Fruit fly (Drosophila melanogaster) whole organism, embryonic: ENCODE measurements around the gene CG14252.

Source experiments
- Asciz ChIP-seq: fragments of 200-800 bp; sonication (Bioruptor generic); optimal IDR thresholded peaks from 2 replicates; lab custom pipeline; 2017; ENCODE audit warnings: missing biosample characterization, mild to moderate bottlenecking, missing genetic modification characterization, missing genetic modification reagents
- CG10274 ChIP-seq: fragments of 200-800 bp; sonication (Bioruptor generic); optimal IDR thresholded peaks from 3 replicates; lab custom pipeline; 2017; ENCODE audit warnings: missing biosample characterization, mild to moderate bottlenecking, missing genetic modification characterization
- CG11560 ChIP-seq: fragments of 200-800 bp; sonication (Bioruptor generic); IDR thresholded peaks from 3 replicates; pipeline ENCODE4 v1.3.6; 2022; ENCODE audit warnings: missing biosample characterization, missing genetic modification characterization
- CG12071 ChIP-seq: fragments of 200-800 bp; sonication (Bioruptor generic); optimal IDR thresholded peaks from 3 replicates; lab custom pipeline; 2018; ENCODE audit warnings: missing biosample characterization, mild to moderate bottlenecking, missing genetic modification characterization
- CG13424 ChIP-seq: fragments of 200-800 bp; sonication (Bioruptor generic); optimal IDR thresholded peaks from 2 replicates; lab custom pipeline; 2019; ENCODE audit warnings: missing biosample characterization, mild to moderate bottlenecking, missing genetic modification characterization, moderate library complexity
- CG13624 ChIP-seq: fragments of 200-800 bp; sonication (Bioruptor generic); optimal IDR thresholded peaks from 2 replicates; lab custom pipeline; 2016; ENCODE audit warnings: missing biosample characterization, missing genetic modification characterization
- CG14014 ChIP-seq: fragments of 200-800 bp; sonication (Bioruptor generic); IDR thresholded peaks from 2 replicates; pipeline ENCODE4 v1.3.6; 2022; ENCODE audit warnings: missing biosample characterization, missing genetic modification characterization
- CG15479 ChIP-seq: fragments of 200-800 bp; sonication (Bioruptor generic); optimal IDR thresholded peaks from 3 replicates; lab custom pipeline; 2019; ENCODE audit warnings: missing biosample characterization, mild to moderate bottlenecking, missing genetic modification characterization, moderate library complexity
- CG15601 ChIP-seq: fragments of 200-800 bp; sonication (Bioruptor generic); optimal IDR thresholded peaks from 3 replicates; lab custom pipeline; 2019; ENCODE audit warnings: missing biosample characterization, mild to moderate bottlenecking, missing genetic modification characterization, moderate library complexity
- CG1603 ChIP-seq: fragments of 200-800 bp; sonication (Bioruptor generic); optimal IDR thresholded peaks from 2 replicates; lab custom pipeline; 2019; ENCODE audit warnings: missing biosample characterization, mild to moderate bottlenecking, missing genetic modification characterization, moderate library complexity
- CG16779 ChIP-seq: fragments of 200-800 bp; sonication (Bioruptor generic); IDR thresholded peaks from 2 replicates; pipeline ENCODE4 v1.3.6; 2022; ENCODE audit warnings: missing biosample characterization, missing genetic modification characterization
- CG17186 ChIP-seq: fragments of 200-800 bp; sonication (Bioruptor generic); optimal IDR thresholded peaks from 3 replicates; lab custom pipeline; 2017; ENCODE audit warnings: missing biosample characterization, missing genetic modification reagents, missing genetic modification characterization
- CG17829 ChIP-seq: fragments of 200-800 bp; optimal IDR thresholded peaks from 2 replicates; lab custom pipeline; 2019; ENCODE audit warnings: missing biosample characterization, mild to moderate bottlenecking, missing genetic modification characterization, moderate library complexity
- CG18011 ChIP-seq: fragments of 200-800 bp; sonication (Bioruptor generic); optimal IDR thresholded peaks from 2 replicates; lab custom pipeline; 2017; ENCODE audit warnings: missing biosample characterization, missing genetic modification characterization, mild to moderate bottlenecking, moderate library complexity, missing genotype
- CG2129 ChIP-seq: fragments of 200-800 bp; sonication (Bioruptor generic); IDR thresholded peaks from 2 replicates; pipeline ENCODE4 v1.3.6; 2022; ENCODE audit warnings: missing biosample characterization, missing genetic modification characterization; ENCODE audit not compliant: partially characterized antibody
- CG2678 ChIP-seq: fragments of 200-800 bp; sonication (Bioruptor generic); optimal IDR thresholded peaks from 3 replicates; lab custom pipeline; 2019; ENCODE audit warnings: missing biosample characterization, mild to moderate bottlenecking, missing genetic modification characterization, moderate library complexity
- CG30403 ChIP-seq: fragments of 200-800 bp; sonication (Bioruptor generic); optimal IDR thresholded peaks from 3 replicates; lab custom pipeline; 2016; ENCODE audit warnings: missing biosample characterization, missing genetic modification characterization
- CG3281 ChIP-seq: fragments of 200-800 bp; sonication (Bioruptor generic); optimal IDR thresholded peaks from 3 replicates; lab custom pipeline; 2017; ENCODE audit warnings: missing biosample characterization, mild to moderate bottlenecking, missing genetic modification characterization
- CG5180 ChIP-seq: fragments of 200-800 bp; sonication (Bioruptor generic); optimal IDR thresholded peaks from 3 replicates; lab custom pipeline; 2017; ENCODE audit warnings: missing biosample characterization, missing genetic modification characterization, mild to moderate bottlenecking, moderate library complexity, missing genetic modification reagents
- CG7928 ChIP-seq: fragments of 200-800 bp; sonication (Bioruptor generic); optimal IDR thresholded peaks from 2 replicates; lab custom pipeline; 2017; ENCODE audit warnings: missing biosample characterization, mild to moderate bottlenecking, missing genetic modification characterization
- CG7987 ChIP-seq: fragments of 200-800 bp; sonication (Bioruptor generic); optimal IDR thresholded peaks from 2 replicates; lab custom pipeline; 2018; ENCODE audit warnings: missing biosample characterization, mild to moderate bottlenecking, missing genetic modification characterization, moderate library complexity
- CG8924 ChIP-seq: fragments of 200-800 bp; optimal IDR thresholded peaks from 3 replicates; lab custom pipeline; 2019; ENCODE audit warnings: missing biosample characterization, mild to moderate bottlenecking, missing genetic modification characterization, moderate library complexity
- CG9817 ChIP-seq: fragments of 200-800 bp; sonication (Bioruptor generic); optimal IDR thresholded peaks from 2 replicates; lab custom pipeline; 2018; ENCODE audit warnings: missing biosample characterization, mild to moderate bottlenecking, missing genetic modification characterization, moderate library complexity
- Dip3 ChIP-seq: fragments of 200-800 bp; sonication (Bioruptor generic); optimal IDR thresholded peaks from 3 replicates; lab custom pipeline; 2016; ENCODE audit warnings: missing biosample characterization, missing genetic modification characterization
- Hr78 ChIP-seq, 2 experiments: fragments of 200-800 bp in 1 of 2; fragments of >200 bp in 1 of 2; sonication (Bioruptor generic) in 1 of 2; optimal IDR thresholded peaks; 2 replicates each; lab custom pipeline; 2017 to 2019; ENCODE audit warnings: missing biosample characterization in 2 of 2, missing genetic modification characterization in 2 of 2, mild to moderate bottlenecking in 1 of 2, moderate library complexity in 1 of 2
- Jarid2 ChIP-seq: fragments of 200-800 bp; sonication (Bioruptor generic); optimal IDR thresholded peaks from 3 replicates; lab custom pipeline; 2017; ENCODE audit warnings: mild to moderate bottlenecking, missing biosample characterization, missing genetic modification reagents, missing genetic modification characterization
- Lhr ChIP-seq: fragments of 200-800 bp; sonication (Bioruptor generic); optimal IDR thresholded peaks from 3 replicates; lab custom pipeline; 2017; ENCODE audit warnings: mild to moderate bottlenecking, missing biosample characterization, missing genetic modification reagents, missing genetic modification characterization
- NK7.1 ChIP-seq: fragments of 200-800 bp; sonication (Bioruptor generic); optimal IDR thresholded peaks from 3 replicates; lab custom pipeline; 2016; ENCODE audit warnings: missing biosample characterization, missing genetic modification characterization
- Oaz ChIP-seq: fragments of 200-800 bp; sonication (Bioruptor generic); IDR thresholded peaks from 2 replicates; pipeline ENCODE4 v1.3.6; 2022; ENCODE audit warnings: missing biosample characterization, missing genetic modification characterization
- Oli ChIP-seq: fragments of 200-800 bp; sonication (Bioruptor generic); optimal IDR thresholded peaks from 2 replicates; lab custom pipeline; 2018; ENCODE audit warnings: missing biosample characterization, mild to moderate bottlenecking, missing genetic modification characterization, moderate library complexity
- bigmax ChIP-seq: fragments of 200-800 bp; sonication (Bioruptor generic); optimal IDR thresholded peaks from 2 replicates; lab custom pipeline; 2018; ENCODE audit warnings: missing biosample characterization, mild to moderate bottlenecking, missing genetic modification characterization
- chm ChIP-seq: fragments of 200-800 bp; sonication (Bioruptor generic); IDR thresholded peaks from 2 replicates; pipeline ENCODE4 v1.3.6; 2022; ENCODE audit warnings: missing biosample characterization, missing genetic modification characterization
- croc ChIP-seq: fragments of 200-800 bp; sonication (Bioruptor generic); conservative IDR thresholded peaks from 3 replicates; pipeline ENCODE4 v1.3.6; 2022; ENCODE audit warnings: missing biosample characterization, missing genetic modification characterization
- danr ChIP-seq: fragments of 200-800 bp; sonication (Bioruptor generic); IDR thresholded peaks from 2 replicates; pipeline ENCODE4 v1.3.6; 2022; ENCODE audit warnings: missing biosample characterization, missing genetic modification characterization
- dimm ChIP-seq: fragments of 200-800 bp; sonication (Bioruptor generic); IDR thresholded peaks from 2 replicates; pipeline ENCODE4 v1.3.6; 2022; ENCODE audit warnings: missing biosample characterization, missing genetic modification characterization
- dmrt11E ChIP-seq: fragments of 200-800 bp; sonication (Bioruptor generic); optimal IDR thresholded peaks from 3 replicates; lab custom pipeline; 2018; ENCODE audit warnings: missing biosample characterization, mild to moderate bottlenecking, missing genetic modification characterization, moderate library complexity
- dmrt99B ChIP-seq: fragments of 200-800 bp; sonication (Bioruptor generic); optimal IDR thresholded peaks from 2 replicates; lab custom pipeline; 2018; ENCODE audit warnings: missing biosample characterization, mild to moderate bottlenecking, missing genetic modification characterization, moderate library complexity
- gem ChIP-seq: fragments of 200-800 bp; sonication (Bioruptor generic); optimal IDR thresholded peaks from 2 replicates; lab custom pipeline; 2019; ENCODE audit warnings: missing biosample characterization, mild to moderate bottlenecking, missing genetic modification characterization, moderate library complexity
- gsb-n ChIP-seq: fragments of 200-800 bp; sonication (Bioruptor generic); optimal IDR thresholded peaks from 3 replicates; lab custom pipeline; 2018; ENCODE audit warnings: missing biosample characterization, mild to moderate bottlenecking, missing genetic modification characterization
- ham ChIP-seq: fragments of 200-800 bp; sonication (Bioruptor generic); IDR thresholded peaks from 2 replicates; pipeline ENCODE4 v1.3.6; 2022; ENCODE audit warnings: missing biosample characterization, missing genetic modification characterization
- insv ChIP-seq, 2 experiments: fragments of 200-800 bp; sonication (Bioruptor generic); optimal IDR thresholded peaks; 3 replicates each; lab custom pipeline; 2016 to 2018; ENCODE audit warnings: missing biosample characterization in 2 of 2, missing genetic modification characterization in 2 of 2
- jigr1 ChIP-seq: fragments of 200-800 bp; sonication (Bioruptor generic); IDR thresholded peaks from 3 replicates; pipeline ENCODE4 v1.3.6; 2022; ENCODE audit warnings: missing biosample characterization, missing genetic modification characterization
- mam ChIP-seq: fragments of 200-800 bp; sonication (Bioruptor generic); optimal IDR thresholded peaks from 3 replicates; lab custom pipeline; 2016; ENCODE audit warnings: missing biosample characterization, missing genetic modification characterization
- phol ChIP-seq: fragments of 200-800 bp; sonication (Bioruptor generic); optimal IDR thresholded peaks from 3 replicates; lab custom pipeline; 2018; ENCODE audit warnings: missing biosample characterization, mild to moderate bottlenecking, missing genetic modification characterization, moderate library complexity
- repo ChIP-seq: fragments of 200-800 bp; sonication (Bioruptor generic); optimal IDR thresholded peaks from 2 replicates; lab custom pipeline; 2016; ENCODE audit warnings: missing biosample characterization, missing genetic modification characterization
- row ChIP-seq: fragments of 200-800 bp; sonication (Bioruptor generic); IDR thresholded peaks from 3 replicates; pipeline ENCODE4 v1.3.6; 2022; ENCODE audit warnings: missing biosample characterization, missing genetic modification characterization
- sc ChIP-seq, 3 experiments: fragments of >200 bp in 2 of 3; fragments of 200-800 bp in 1 of 3; sonication (Bioruptor generic) in 1 of 3; optimal IDR thresholded peaks; 2 replicates in 2 of 3; 3 replicates in 1 of 3; lab custom pipeline; 2017; ENCODE audit warnings: mild to moderate bottlenecking in 1 of 3, missing biosample characterization in 1 of 3, missing genetic modification characterization in 1 of 3, missing genetic modification reagents in 1 of 3
- schlank ChIP-seq: fragments of 200-800 bp; sonication (Bioruptor generic); optimal IDR thresholded peaks from 2 replicates; lab custom pipeline; 2018; ENCODE audit warnings: missing biosample characterization, mild to moderate bottlenecking, missing genetic modification characterization
- stwl ChIP-seq: fragments of 200-800 bp; sonication (Bioruptor generic); optimal IDR thresholded peaks from 3 replicates; lab custom pipeline; 2018; ENCODE audit warnings: missing biosample characterization, mild to moderate bottlenecking, missing genetic modification characterization, moderate library complexity

CG14252 gene

dm6 chr3R:26923830-26924333 is 21.5 kb upstream of the CG14252 start (continued):
- TF ChIP-seq schlank = no peak
- TF ChIP-seq gem (tag; lab: Kevin White, UChicago) = peak; percentile 73
- peak; percentile 50 for TF ChIP-seq CG13624 (GFP tag; lab: Kevin White, UChicago)
- peak; percentile 65 for TF ChIP-seq CG5180 (GFP tag; lab: Kevin White, UChicago)
- TF ChIP-seq danr (GFP tag; lab: Robert Waterston, UW) = no peak
- TF ChIP-seq row (GFP tag; lab: Robert Waterston, UW) = 0 out of 3 replicates have a peak, but pooled peaks have one; percentile 14
- no peak for TF ChIP-seq Dip3 (GFP tag; lab: Kevin White, UChicago)
- TF ChIP-seq CG15479 (GFP tag; lab: Kevin White, UChicago) = no peak
- TF ChIP-seq dmrt11E (tag; lab: Kevin White, UChicago) = peak; percentile 29
- peak; percentile 60 for TF ChIP-seq gsb-n
- TF ChIP-seq CG8924 (tag; lab: Kevin White, UChicago) = peak; percentile 41
- TF ChIP-seq CG7928 (GFP tag; lab: Kevin White, UChicago) = no peak
- no peak for TF ChIP-seq Oaz
- peak; percentile 31 for TF ChIP-seq mam
- TF ChIP-seq chm (GFP tag; lab: Robert Waterston, UW) = no peak
- TF ChIP-seq repo (GFP tag; lab: Kevin White, UChicago) = no peak
- TF ChIP-seq stwl (tag; lab: Kevin White, UChicago) = no peak
- TF ChIP-seq CG18011 (GFP tag; lab: Kevin White, UChicago) = no peak
- peak; percentile 59 for TF ChIP-seq CG3281 (GFP tag; lab: Kevin White, UChicago)
- peak; percentile 50 for TF ChIP-seq CG30403
- TF ChIP-seq Asciz (GFP tag; lab: Kevin White, UChicago) = peak; percentile 75
- TF ChIP-seq Oli (tag; lab: Kevin White, UChicago) = peak; percentile 8
- TF ChIP-seq jigr1 (GFP tag; lab: Robert Waterston, UW) = no peak
- TF ChIP-seq CG7987 = peak; percentile 58
- peak; percentile 23 for TF ChIP-seq CG15601 (tag; lab: Kevin White, UChicago)
- TF ChIP-seq ham (GFP tag; lab: Robert Waterston, UW) = no peak
- TF ChIP-seq NK7.1 (GFP tag; lab: Kevin White, UChicago) = peak; percentile 43
- peak; percentile 47; the same call in 1 of the 2 replicates for TF ChIP-seq CG14014 (GFP tag; lab: Robert Waterston, UW)
- TF ChIP-seq CG16779 = no peak
- peak; percentile 39 for TF ChIP-seq CG1603 (tag; lab: Kevin White, UChicago)
- peak; percentile 76 for TF ChIP-seq dmrt99B (tag; lab: Kevin White, UChicago)
- TF ChIP-seq CG10274 = no peak
- peak; percentile 27 for TF ChIP-seq CG9817 (tag; lab: Kevin White, UChicago)
- TF ChIP-seq Hr78 (GFP tag; optimal IDR thresholded peaks at IDR 0.05; lab: Kevin White, UChicago) = peak in 1 of 2 experiments; percentile 43
- TF ChIP-seq Jarid2 (GFP tag; lab: Kevin White, UChicago) = peak; percentile 55
- TF ChIP-seq CG12071 (GFP tag; lab: Kevin White, UChicago) = peak; percentile 53
- no peak for TF ChIP-seq dimm (GFP tag; lab: Robert Waterston, UW)
- TF ChIP-seq croc (GFP tag; lab: Robert Waterston, UW) = 0 out of 3 replicates have a peak, but pooled peaks have one; percentile 15
- TF ChIP-seq Lhr (GFP tag; lab: Kevin White, UChicago) = peak; percentile 9
- TF ChIP-seq CG2129 (GFP tag; lab: Robert Waterston, UW) = no peak
- TF ChIP-seq CG13424 (tag; lab: Kevin White, UChicago) = peak; percentile 44
- no peak for TF ChIP-seq CG11560 (tag; lab: Robert Waterston, UW)
- TF ChIP-seq insv (GFP tag; optimal IDR thresholded peaks at IDR 0.05; lab: Kevin White, UChicago) = no peak
- peak; percentile 15 for TF ChIP-seq bigmax (GFP tag; lab: Kevin White, UChicago)
- TF ChIP-seq CG17829 = peak; percentile 39
- TF ChIP-seq CG2678 (tag; lab: Kevin White, UChicago) = peak; percentile 86
- TF ChIP-seq sc (optimal IDR thresholded peaks at IDR 0.05; lab: Kevin White, UChicago) = no peak
- peak; percentile 41 for TF ChIP-seq sc (GFP tag; optimal IDR thresholded peaks at IDR 0.05; lab: Kevin White, UChicago)
- TF ChIP-seq phol (tag; lab: Kevin White, UChicago) = peak; percentile 53
- no peak for TF ChIP-seq CG17186 (GFP tag; lab: Kevin White, UChicago)
